Fruit fly (Drosophila melanogaster): ENCODE results near the gene CG8475.

CG8475 gene

dm6 chr2L:8204996-8205567 lies 8.4 kb upstream of the CG8475 start, which contains the start of gene SLC5A11 (continued):
- TF ChIP-seq fkh (GFP tag; optimal IDR thresholded peaks at IDR 0.05) (peak; percentile 98), CG6854 (GFP tag; optimal IDR thresholded peaks at IDR 0.05) (peak; percentile 98), dsx (GFP tag; optimal IDR thresholded peaks at IDR 0.05; ENCODE audit: poor library complexity, severe bottlenecking) (peak; percentile 99), Sox102F (GFP tag; optimal IDR thresholded peaks at IDR 0.05) (peak; percentile 94), CG9139 (GFP tag; optimal IDR thresholded peaks at IDR 0.05) (peak; percentile 99), ss (GFP tag; optimal IDR thresholded peaks at IDR 0.05) (peak; percentile 99 to 100), CG3919 (GFP tag; optimal IDR thresholded peaks at IDR 0.05) (peak; percentile 100), CG8632 (GFP tag; optimal IDR thresholded peaks at IDR 0.05) (peak; percentile 92), Smox (GFP tag; optimal IDR thresholded peaks at IDR 0.05) (peak; percentile 96), CG6163 (GFP tag; IDR thresholded peaks at IDR 0.05) (peak; percentile 100), net (GFP tag; optimal IDR thresholded peaks at IDR 0.05) (peak; percentile 100), Hr38 (GFP tag; optimal IDR thresholded peaks at IDR 0.05) (no peak), acj6 (GFP tag; optimal IDR thresholded peaks at IDR 0.05) (peak; percentile 87), CG11902 (GFP tag; optimal IDR thresholded peaks at IDR 0.05) (peak; percentile 99), CG32006 (GFP tag; optimal IDR thresholded peaks at IDR 0.05) (peak; percentile 94), CG7368 (GFP tag; optimal IDR thresholded peaks at IDR 0.05) (peak; percentile 99), Ets21C (GFP tag; optimal IDR thresholded peaks at IDR 0.05) (no peak), CG4318 (GFP tag; optimal IDR thresholded peaks at IDR 0.05) (no peak), lz (GFP tag; optimal IDR thresholded peaks at IDR 0.05) (peak; percentile 95), fd85E (GFP tag; optimal IDR thresholded peaks at IDR 0.05) (peak; percentile 96), CG10669 (GFP tag; optimal IDR thresholded peaks at IDR 0.05) (peak; percentile 94), CG6792 (GFP tag; optimal IDR thresholded peaks at IDR 0.05) (peak; percentile 94), Blimp-1 (GFP tag; optimal IDR thresholded peaks at IDR 0.05) (peak; percentile 87), pdm3 (GFP tag; optimal IDR thresholded peaks at IDR 0.05) (peak; percentile 93), CG34406 (GFP tag; optimal IDR thresholded peaks at IDR 0.05) (peak; percentile 97), CG11762 (GFP tag; optimal IDR thresholded peaks at IDR 0.05; ENCODE audit: insufficient read depth) (peak; percentile 97), spab (GFP tag; optimal IDR thresholded peaks at IDR 0.05) (peak; percentile 94), cyc (GFP tag; optimal IDR thresholded peaks at IDR 0.05) (peak; percentile 99)

dm6 chr2L:8204366-8204765 lies 7.6 kb upstream of the CG8475 start:
- TF ChIP-seq CG10631 (GFP tag; optimal IDR thresholded peaks at IDR 0.05) = no peak
- no peak for TF ChIP-seq CG11762 (GFP tag; optimal IDR thresholded peaks at IDR 0.05; ENCODE audit: insufficient read depth)
- TF ChIP-seq Hr39 (GFP tag; optimal IDR thresholded peaks at IDR 0.05) = no peak
- peak in 1 of 2 experiments; percentile 35 for TF ChIP-seq ss (GFP tag; optimal IDR thresholded peaks at IDR 0.05)
- TF ChIP-seq Sox102F (GFP tag; optimal IDR thresholded peaks at IDR 0.05) = no peak
- TF ChIP-seq CG7368 (GFP tag; optimal IDR thresholded peaks at IDR 0.05) = no peak
- TF ChIP-seq CG6808 (GFP tag; optimal IDR thresholded peaks at IDR 0.05) = peak; percentile 19
- TF ChIP-seq svp (GFP tag) = peak; percentile 66
- TF ChIP-seq CG6276 (GFP tag; optimal IDR thresholded peaks at IDR 0.05) = peak; percentile 26
- no peak for TF ChIP-seq CG15336 (GFP tag; IDR thresholded peaks at IDR 0.05)
- TF ChIP-seq CG8632 (GFP tag; optimal IDR thresholded peaks at IDR 0.05) = no peak
- no peak for TF ChIP-seq CG31627 (GFP tag; optimal IDR thresholded peaks at IDR 0.05)

- peak; percentile 3 for TF ChIP-seq fkh (GFP tag; optimal IDR thresholded peaks at IDR 0.05)
- no peak for TF ChIP-seq Ets21C (GFP tag; optimal IDR thresholded peaks at IDR 0.05)
Observed at dm6 chr2L:8203748-8204147, 7.0 kb upstream of the CG8475 start.

dm6 chr2L:8202569-8202968 lies 5.9 kb upstream of the CG8475 start:
- TF ChIP-seq Sox15 (GFP tag; optimal IDR thresholded peaks at IDR 0.05) (no peak), CG6854 (GFP tag; optimal IDR thresholded peaks at IDR 0.05) (no peak), eg (GFP tag; IDR thresholded peaks at IDR 0.05) (no peak; the same call in 2 of the 3 replicates), Ets21C (GFP tag; optimal IDR thresholded peaks at IDR 0.05) (no peak), Hr39 (GFP tag; optimal IDR thresholded peaks at IDR 0.05) (no peak), CG7368 (GFP tag; optimal IDR thresholded peaks at IDR 0.05) (no peak), Lpt (GFP tag; optimal IDR thresholded peaks at IDR 0.05) (no peak), CG8319 (GFP tag; optimal IDR thresholded peaks at IDR 0.05) (no peak), CG32006 (GFP tag; optimal IDR thresholded peaks at IDR 0.05) (no peak), CG6163 (GFP tag; IDR thresholded peaks at IDR 0.05) (no peak), Met (GFP tag; optimal IDR thresholded peaks at IDR 0.05) (no peak), fd85E (GFP tag; optimal IDR thresholded peaks at IDR 0.05) (no peak), topi (GFP tag; optimal IDR thresholded peaks at IDR 0.05) (no peak)

Measured in whole organism, prepupa.